Fruit fly (Drosophila melanogaster) whole organism, embryonic: ENCODE data around the gene ath.
A peak's percentile ranks its signal among the peaks of the same experiment; 100 is the strongest.

Source experiments
- Awh ChIP-seq: fragments of 200-800 bp; sonication (Bioruptor generic); IDR thresholded peaks from 2 replicates; pipeline ENCODE4, ENCODE4 v1.3.6; 2022; ENCODE audit warnings: missing biosample characterization, missing genetic modification characterization
- CG1024 ChIP-seq: fragments of 200-800 bp; sonication (Bioruptor generic); IDR thresholded peaks from 2 replicates; pipeline ENCODE4 v1.3.6; 2022; ENCODE audit warnings: missing biosample characterization, missing genetic modification characterization
- CG10654 ChIP-seq: fragments of 200-800 bp; sonication (Bioruptor generic); optimal IDR thresholded peaks from 2 replicates; lab custom pipeline; 2016; ENCODE audit warnings: missing biosample characterization, missing genetic modification characterization
- CG12219 ChIP-seq: fragments of 200-800 bp; sonication (Bioruptor generic); optimal IDR thresholded peaks from 3 replicates; lab custom pipeline; 2018; ENCODE audit warnings: missing biosample characterization, mild to moderate bottlenecking, missing genetic modification characterization
- CG12299 ChIP-seq: fragments of 200-800 bp; sonication (Bioruptor generic); optimal IDR thresholded peaks from 2 replicates; lab custom pipeline; 2018; ENCODE audit warnings: missing biosample characterization, mild to moderate bottlenecking, missing genetic modification characterization
- CG12744 ChIP-seq: fragments of 200-800 bp; sonication (Bioruptor generic); optimal IDR thresholded peaks from 2 replicates; lab custom pipeline; 2016; ENCODE audit warnings: missing biosample characterization, missing genetic modification characterization
- CG13123 ChIP-seq: fragments of 200-800 bp; sonication (Bioruptor generic); optimal IDR thresholded peaks from 2 replicates; lab custom pipeline; 2016; ENCODE audit warnings: missing biosample characterization, missing genetic modification characterization
- CG15011 ChIP-seq: fragments of 200-800 bp; sonication (Bioruptor generic); optimal IDR thresholded peaks from 3 replicates; lab custom pipeline; 2018; ENCODE audit warnings: missing biosample characterization, mild to moderate bottlenecking, missing genetic modification characterization
- CG16863 ChIP-seq: fragments of 200-800 bp; sonication (Bioruptor generic); optimal IDR thresholded peaks from 3 replicates; lab custom pipeline; 2016; ENCODE audit warnings: missing biosample characterization, missing genetic modification characterization
- CG17361 ChIP-seq: fragments of 200-800 bp; sonication (Bioruptor generic); IDR thresholded peaks from 3 replicates; pipeline ENCODE4 v1.3.6; 2022; ENCODE audit warnings: missing biosample characterization, missing genetic modification characterization
- CG1832 ChIP-seq: fragments of 200-800 bp; sonication (Bioruptor generic); optimal IDR thresholded peaks from 2 replicates; lab custom pipeline; 2017; ENCODE audit warnings: missing biosample characterization, mild to moderate bottlenecking, missing genetic modification characterization, inconsistent platforms
- CG31388 ChIP-seq: fragments of 200-800 bp; sonication (Bioruptor generic); optimal IDR thresholded peaks from 2 replicates; lab custom pipeline; 2016; ENCODE audit warnings: missing biosample characterization, missing genetic modification characterization
- CG42726 ChIP-seq: fragments of 200-800 bp; sonication (Bioruptor generic); IDR thresholded peaks from 2 replicates; pipeline ENCODE4 v1.3.6; 2022; ENCODE audit warnings: missing biosample characterization, missing genetic modification characterization; ENCODE audit not compliant: partially characterized antibody
- CG4360 ChIP-seq: fragments of 200-800 bp; sonication (Bioruptor generic); IDR thresholded peaks from 2 replicates; pipeline ENCODE4 v1.3.6; 2022; ENCODE audit warnings: missing biosample characterization, missing genetic modification characterization
- CG7556 ChIP-seq: fragments of 200-800 bp; sonication (Bioruptor generic); optimal IDR thresholded peaks from 2 replicates; lab custom pipeline; 2017; ENCODE audit warnings: missing biosample characterization, mild to moderate bottlenecking, missing genetic modification characterization
- CG7987 ChIP-seq: fragments of 200-800 bp; sonication (Bioruptor generic); optimal IDR thresholded peaks from 2 replicates; lab custom pipeline; 2018; ENCODE audit warnings: missing biosample characterization, mild to moderate bottlenecking, missing genetic modification characterization, moderate library complexity
- CG8359 ChIP-seq: fragments of 200-800 bp; sonication (Bioruptor generic); optimal IDR thresholded peaks from 2 replicates; lab custom pipeline; 2017; ENCODE audit warnings: missing biosample characterization, mild to moderate bottlenecking, missing genetic modification characterization, borderline replicate concordance
- CG8388 ChIP-seq: fragments of 200-800 bp; sonication (Bioruptor generic); optimal IDR thresholded peaks from 2 replicates; lab custom pipeline; 2019; ENCODE audit warnings: missing biosample characterization, mild to moderate bottlenecking, missing genetic modification characterization, moderate library complexity
- CoRest ChIP-seq: fragments of 200-800 bp; sonication (Bioruptor generic); optimal IDR thresholded peaks from 3 replicates; lab custom pipeline; 2018; ENCODE audit warnings: missing biosample characterization, mild to moderate bottlenecking, missing genetic modification characterization, moderate library complexity
- ERR ChIP-seq: fragments of 200-800 bp; sonication (Bioruptor generic); optimal IDR thresholded peaks from 2 replicates; lab custom pipeline; 2016; ENCODE audit warnings: missing biosample characterization, missing genetic modification characterization
- Fer2 ChIP-seq: fragments of 200-800 bp; sonication (Bioruptor generic); optimal IDR thresholded peaks from 2 replicates; lab custom pipeline; 2018; ENCODE audit warnings: missing biosample characterization, mild to moderate bottlenecking, missing genetic modification characterization, moderate library complexity
- Mrtf ChIP-seq: fragments of 200-800 bp; sonication (Bioruptor generic); IDR thresholded peaks from 3 replicates; pipeline ENCODE4 v1.3.6; 2022; ENCODE audit warnings: missing biosample characterization, missing genetic modification characterization
- Opbp ChIP-seq: fragments of 200-800 bp; sonication (Bioruptor generic); IDR thresholded peaks from 3 replicates; pipeline ENCODE4 v1.3.6; 2022; ENCODE audit warnings: missing biosample characterization, missing genetic modification characterization; ENCODE audit not compliant: partially characterized antibody
- Scr ChIP-seq: fragments of 200-800 bp; sonication (Bioruptor generic); IDR thresholded peaks from 2 replicates; pipeline ENCODE4 v1.3.6; 2022; ENCODE audit warnings: missing biosample characterization, missing genetic modification characterization; ENCODE audit not compliant: partially characterized antibody
- Sry-β ChIP-seq: fragments of 200-800 bp; sonication (Bioruptor generic); optimal IDR thresholded peaks from 2 replicates; lab custom pipeline; 2018; ENCODE audit warnings: missing biosample characterization, mild to moderate bottlenecking, missing genetic modification characterization, moderate library complexity
- Sry-δ ChIP-seq: fragments of 200-800 bp; sonication (Bioruptor generic); optimal IDR thresholded peaks from 2 replicates; lab custom pipeline; 2016; ENCODE audit warnings: missing biosample characterization, missing genetic modification characterization
- cad ChIP-seq: fragments of >200 bp; optimal IDR thresholded peaks from 2 replicates; lab custom pipeline; 2017; ENCODE audit warnings: missing biosample characterization, missing genetic modification characterization
- chinmo ChIP-seq: fragments of 200-800 bp; sonication (Bioruptor generic); IDR thresholded peaks from 4 replicates; pipeline ENCODE4 v1.3.6; 2022; ENCODE audit warnings: missing biosample characterization, missing genetic modification characterization; ENCODE audit not compliant: partially characterized antibody
- chm ChIP-seq: fragments of 200-800 bp; sonication (Bioruptor generic); IDR thresholded peaks from 2 replicates; pipeline ENCODE4 v1.3.6; 2022; ENCODE audit warnings: missing biosample characterization, missing genetic modification characterization
- chn ChIP-seq: fragments of 200-800 bp; sonication (Bioruptor generic); optimal IDR thresholded peaks from 2 replicates; lab custom pipeline; 2016; ENCODE audit warnings: missing biosample characterization, missing genetic modification characterization
- crp ChIP-seq, 2 experiments: fragments of 200-800 bp; sonication (Bioruptor generic); optimal IDR thresholded peaks; 2 replicates in 1 of 2; 3 replicates in 1 of 2; lab custom pipeline; 2017; ENCODE audit warnings: missing biosample characterization in 2 of 2, missing genetic modification characterization in 2 of 2, mild to moderate bottlenecking in 1 of 2, moderate library complexity in 1 of 2
- dan ChIP-seq: fragments of 200-800 bp; sonication (Bioruptor generic); IDR thresholded peaks from 2 replicates; pipeline ENCODE4 v1.3.6; 2022; ENCODE audit warnings: missing biosample characterization, missing genetic modification characterization
- fd3F ChIP-seq: fragments of 200-800 bp; sonication (Bioruptor generic); optimal IDR thresholded peaks from 2 replicates; lab custom pipeline; 2018; ENCODE audit warnings: missing biosample characterization, mild to moderate bottlenecking, missing genetic modification characterization, moderate library complexity
- gfzf ChIP-seq: fragments of 200-800 bp; sonication (Bioruptor generic); optimal IDR thresholded peaks from 2 replicates; lab custom pipeline; 2016; ENCODE audit warnings: missing biosample characterization, mild to moderate bottlenecking, missing genetic modification characterization, moderate library complexity
- hbn ChIP-seq: fragments of 200-800 bp; sonication (Bioruptor generic); IDR thresholded peaks from 2 replicates; pipeline ENCODE4 v1.3.6; 2022; ENCODE audit warnings: missing biosample characterization, missing genetic modification characterization; ENCODE audit not compliant: partially characterized antibody
- kni ChIP-seq: fragments of 200-800 bp; sonication (Bioruptor generic); optimal IDR thresholded peaks from 3 replicates; lab custom pipeline; 2017; ENCODE audit warnings: mild to moderate bottlenecking, missing biosample characterization, missing genetic modification reagents, missing genetic modification characterization
- lilli ChIP-seq: fragments of 200-800 bp; sonication (Bioruptor generic); optimal IDR thresholded peaks from 3 replicates; lab custom pipeline; 2016; ENCODE audit warnings: missing biosample characterization, missing genetic modification characterization
- mam ChIP-seq: fragments of 200-800 bp; sonication (Bioruptor generic); optimal IDR thresholded peaks from 3 replicates; lab custom pipeline; 2016; ENCODE audit warnings: missing biosample characterization, missing genetic modification characterization
- nom ChIP-seq: fragments of 200-800 bp; sonication (Bioruptor generic); optimal IDR thresholded peaks from 2 replicates; lab custom pipeline; 2017; ENCODE audit warnings: missing biosample characterization, missing genetic modification characterization, mild to moderate bottlenecking, moderate library complexity, missing genetic modification reagents
- sens ChIP-seq: fragments of 200-800 bp; sonication (Bioruptor generic); peaks from one replicate; lab custom pipeline; 2016; ENCODE audit warnings: missing biosample characterization, missing genetic modification characterization
- seq ChIP-seq: fragments of 200-800 bp; sonication (Bioruptor generic); IDR thresholded peaks from 2 replicates; pipeline ENCODE4 v1.3.6; 2022; ENCODE audit warnings: missing biosample characterization, missing genetic modification characterization
- so ChIP-seq: fragments of 200-800 bp; sonication (Bioruptor generic); IDR thresholded peaks from 3 replicates; pipeline ENCODE4 v1.3.6; 2022; ENCODE audit warnings: missing biosample characterization, missing genetic modification characterization
- sug ChIP-seq: fragments of 200-800 bp; optimal IDR thresholded peaks from 2 replicates; lab custom pipeline; 2019; ENCODE audit warnings: missing biosample characterization, mild to moderate bottlenecking, missing genetic modification characterization, moderate library complexity
- tin ChIP-seq: fragments of 200-800 bp; sonication (Bioruptor generic); optimal IDR thresholded peaks from 3 replicates; lab custom pipeline; 2016; ENCODE audit warnings: missing biosample characterization, missing genetic modification characterization
- trh ChIP-seq: fragments of 200-800 bp; sonication (Bioruptor generic); optimal IDR thresholded peaks from 2 replicates; lab custom pipeline; 2016; ENCODE audit warnings: missing biosample characterization, missing genetic modification characterization
- ttk ChIP-seq: fragments of 200-800 bp; sonication (Bioruptor generic); IDR thresholded peaks from 2 replicates; pipeline ENCODE4 v2.1.2; 2022; ENCODE audit warnings: missing biosample characterization, missing genetic modification characterization
- wek ChIP-seq: fragments of 200-800 bp; sonication (Bioruptor generic); optimal IDR thresholded peaks from 3 replicates; lab custom pipeline; 2018; ENCODE audit warnings: missing biosample characterization, mild to moderate bottlenecking, missing genetic modification characterization, moderate library complexity
- zfh1 ChIP-seq: fragments of 200-800 bp; sonication (Bioruptor generic); IDR thresholded peaks from 3 replicates; pipeline ENCODE4 v1.3.6; 2022; ENCODE audit warnings: missing biosample characterization, missing genetic modification characterization

Gene ath

DNA sequence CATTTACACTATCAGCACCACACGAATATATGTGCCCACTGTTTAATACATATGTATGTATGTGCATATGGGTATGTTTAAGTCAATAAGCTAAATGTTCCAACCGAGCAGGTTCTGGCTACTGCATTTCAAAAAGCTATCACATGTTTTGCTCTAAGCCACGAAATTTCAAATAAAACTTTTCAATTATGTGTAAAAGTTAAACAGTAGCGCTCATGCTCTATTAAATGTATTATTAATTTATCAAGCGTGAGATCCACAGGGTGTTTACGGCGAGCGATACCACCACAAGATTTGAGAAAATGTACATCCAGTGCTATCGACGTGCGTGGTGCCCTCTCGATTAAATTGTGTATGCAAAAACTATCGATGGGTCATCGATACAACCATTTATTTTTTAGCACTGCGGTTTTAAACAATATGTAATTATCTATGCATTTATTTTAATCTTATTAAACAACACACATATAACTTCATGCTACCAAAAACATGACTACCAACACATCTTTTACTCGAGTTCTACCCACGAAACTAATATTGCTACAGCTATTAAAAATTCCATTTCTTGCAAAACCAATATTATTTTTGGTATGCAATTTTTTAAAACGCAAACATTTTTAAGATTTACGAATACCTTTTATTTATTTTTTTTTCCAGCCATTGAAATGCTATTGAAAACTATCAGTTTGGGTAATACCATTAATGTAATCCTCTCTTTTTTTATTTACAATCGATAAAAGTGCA lies 50.0 kb downstream of the ath start, which contains the start of gene Pten (continued):
- peak; percentile 74 for TF ChIP-seq cad
- TF ChIP-seq sug (tag; lab: Kevin White, UChicago): peak; percentile 57
- TF ChIP-seq CG1024 (GFP tag; lab: Robert Waterston, UW): peak; percentile 90
- TF ChIP-seq hbn: peak; percentile 62
- TF ChIP-seq fd3F: peak; percentile 42
- TF ChIP-seq Mrtf (GFP tag; lab: Robert Waterston, UW): no peak
- peak; percentile 16 for TF ChIP-seq CG12744 (GFP tag; lab: Kevin White, UChicago)
- TF ChIP-seq tin (GFP tag; lab: Kevin White, UChicago): peak; percentile 50
- TF ChIP-seq crp (GFP tag; optimal IDR thresholded peaks at IDR 0.05; lab: Kevin White, UChicago): peak in 1 of 2 experiments; percentile 15
- TF ChIP-seq dan: no peak
- TF ChIP-seq CoRest: peak; percentile 76
- TF ChIP-seq chm (GFP tag; lab: Robert Waterston, UW): no peak
- peak; percentile 14 for TF ChIP-seq Fer2 (tag; lab: Kevin White, UChicago)
- TF ChIP-seq seq (GFP tag; lab: Robert Waterston, UW): 0 out of 2 replicates have a peak, but pooled peaks have one; percentile 35
- peak; percentile 29 for TF ChIP-seq nom (GFP tag; lab: Kevin White, UChicago)
- TF ChIP-seq trh (GFP tag; lab: Kevin White, UChicago): peak; percentile 16
- peak; percentile 58; the same call in 2 of the 3 replicates for TF ChIP-seq zfh1 (GFP tag; lab: Robert Waterston, UW)
- peak; percentile 89; the same call in 2 of the 3 replicates for TF ChIP-seq CG17361 (GFP tag; lab: Robert Waterston, UW)
- peak; percentile 79 for TF ChIP-seq Sry-δ (GFP tag; lab: Kevin White, UChicago)
- peak; percentile 51; the same call in 1 of the 2 replicates for TF ChIP-seq CG4360
- TF ChIP-seq Sry-β (GFP tag; lab: Kevin White, UChicago): peak; percentile 11
- peak; percentile 91; the same call in 2 of the 3 replicates for TF ChIP-seq Opbp
- TF ChIP-seq gfzf (GFP tag; lab: Kevin White, UChicago): peak; percentile 10
- peak; percentile 54; the same call in 1 of the 2 replicates for TF ChIP-seq Awh (GFP tag; lab: Robert Waterston, UW)
- TF ChIP-seq so (GFP tag; lab: Robert Waterston, UW): no peak
- no peak for TF ChIP-seq CG13123
- TF ChIP-seq CG1832: no peak
- peak; percentile 69 for TF ChIP-seq lilli (GFP tag; lab: Kevin White, UChicago)
- TF ChIP-seq kni (GFP tag; lab: Kevin White, UChicago): no peak
- TF ChIP-seq CG10654: peak; percentile 62
- TF ChIP-seq CG31388: no peak
- peak; percentile 27 for TF ChIP-seq CG12219
- TF ChIP-seq CG8359 (GFP tag; lab: Kevin White, UChicago): no peak
- peak; percentile 53 for TF ChIP-seq CG12299 (tag; lab: Kevin White, UChicago)
- TF ChIP-seq mam (GFP tag; lab: Kevin White, UChicago): peak; percentile 74
- TF ChIP-seq CG16863 (GFP tag; lab: Kevin White, UChicago): peak; percentile 60
- peak; percentile 9 for TF ChIP-seq ERR (GFP tag; lab: Kevin White, UChicago)
- TF ChIP-seq wek: peak; percentile 68
- peak; percentile 73 for TF ChIP-seq chn (GFP tag; lab: Kevin White, UChicago)
- no peak for TF ChIP-seq CG7987 (GFP tag; lab: Kevin White, UChicago)
- TF ChIP-seq CG7556: peak; percentile 61
- TF ChIP-seq Scr (GFP tag; lab: Robert Waterston, UW): peak; percentile 89
- peak; percentile 82; the same call in 1 of the 2 replicates for TF ChIP-seq CG42726 (GFP tag; lab: Robert Waterston, UW)
- peak; percentile 96 for TF ChIP-seq sens (GFP tag; lab: Kevin White, UChicago)
- no peak for TF ChIP-seq CG15011 (GFP tag; lab: Kevin White, UChicago)
- TF ChIP-seq ttk (GFP tag; lab: Robert Waterston, UW): no peak
- peak; percentile 66 for TF ChIP-seq CG8388 (GFP tag; lab: Kevin White, UChicago)
- TF ChIP-seq chinmo (GFP tag; lab: Robert Waterston, UW): peak; percentile 85; the same call in 2 of the 4 replicates
